Worm (Caenorhabditis elegans): ENCODE results near the gene slc-46A.
"Not testable (repeated sequence)": the region's sequence is repeated elsewhere in the genome, so short reads cannot be mapped to it uniquely, and the experiment has no call there.

DNA sequence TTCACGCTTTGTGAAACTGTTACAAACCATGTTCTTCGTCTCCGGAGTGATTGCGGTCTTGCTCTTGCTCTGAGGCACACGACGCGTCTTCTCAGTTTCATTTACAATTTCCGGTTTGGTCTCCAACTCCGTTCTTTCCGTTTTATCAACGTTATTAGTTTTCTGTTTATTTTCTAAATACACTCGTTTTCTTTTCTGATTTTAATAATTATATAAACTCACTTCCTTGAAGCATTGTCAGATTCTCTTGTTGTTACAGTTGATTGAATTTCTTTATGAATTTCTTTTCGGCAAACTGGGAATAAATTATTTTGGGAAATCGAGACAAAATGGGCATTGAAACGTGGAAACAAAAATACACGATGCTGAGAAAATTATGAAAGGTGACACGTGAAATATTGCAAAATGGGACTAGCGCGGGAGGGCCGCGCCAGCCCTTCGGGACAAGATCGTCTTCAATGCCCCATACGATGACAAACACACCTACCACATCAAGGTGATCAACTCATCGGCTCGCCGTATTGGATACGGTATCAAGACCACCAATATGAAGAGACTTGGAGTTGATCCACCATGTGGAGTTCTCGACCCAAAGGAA is 10.9 kb upstream of the slc-46A start, which contains the start of the genes ZK354.9 and msp-58:
- not testable (repeated sequence) for TF ChIP-seq C38D4.7 (GFP tag; optimal IDR thresholded peaks at IDR 0.05); nfya-1 (tag; optimal IDR thresholded peaks at IDR 0.05); pha-4 (tag; optimal IDR thresholded peaks at IDR 0.05); unc-3 (GFP tag; conservative IDR thresholded peaks at IDR 0.05); unc-3 (tag; optimal IDR thresholded peaks at IDR 0.05)
